Fruit fly (Drosophila melanogaster): ENCODE results near the gene chb.

chb gene

dm6 chr3L:21229764-21230163 is 57.1 kb downstream of the chb start:
- TF ChIP-seq CG8478 (optimal IDR thresholded peaks at IDR 0.05) (no peak), usp (GFP tag; optimal IDR thresholded peaks at IDR 0.05) (no peak), pan (optimal IDR thresholded peaks at IDR 0.05) (no peak), Dll (optimal IDR thresholded peaks at IDR 0.05) (no peak), EcR (GFP tag; optimal IDR thresholded peaks at IDR 0.05) (no peak), psq (optimal IDR thresholded peaks at IDR 0.05) (no peak)

- no peak for TF ChIP-seq usp (GFP tag; optimal IDR thresholded peaks at IDR 0.05)
- TF ChIP-seq pan (optimal IDR thresholded peaks at IDR 0.05) = no peak
- no peak for TF ChIP-seq EcR (GFP tag; optimal IDR thresholded peaks at IDR 0.05)
- no peak for TF ChIP-seq Dll (optimal IDR thresholded peaks at IDR 0.05)
- TF ChIP-seq psq (optimal IDR thresholded peaks at IDR 0.05) = no peak
- no peak for TF ChIP-seq CG8478 (optimal IDR thresholded peaks at IDR 0.05)
These were observed 58.1 kb downstream of the chb start for dm6 chr3L:21230762-21231161.

All from whole organism.